Fruit fly (Drosophila melanogaster) S2 (cell line): ENCODE measurements around the gene CG7329.

Source experiments
- CG8478 ChIP-seq: fragments of >200 bp; optimal IDR thresholded peaks from 2 replicates; lab custom pipeline; 2018
- CTCF ChIP-seq, 2 experiments: fragments of >200 bp; optimal IDR thresholded peaks; 2 replicates each; lab custom pipeline; 2018

- no peak for TF ChIP-seq CG8478 (lab: Kevin White, UChicago)
- TF ChIP-seq CTCF (optimal IDR thresholded peaks at IDR 0.05; lab: Kevin White, UChicago): no peak
Measured at dm6 chr2L:10647720-10648349, 9.6 kb upstream of the CG7329 start.
